Worm (Caenorhabditis elegans): ENCODE measurements around the gene tag-131.

DNA sequence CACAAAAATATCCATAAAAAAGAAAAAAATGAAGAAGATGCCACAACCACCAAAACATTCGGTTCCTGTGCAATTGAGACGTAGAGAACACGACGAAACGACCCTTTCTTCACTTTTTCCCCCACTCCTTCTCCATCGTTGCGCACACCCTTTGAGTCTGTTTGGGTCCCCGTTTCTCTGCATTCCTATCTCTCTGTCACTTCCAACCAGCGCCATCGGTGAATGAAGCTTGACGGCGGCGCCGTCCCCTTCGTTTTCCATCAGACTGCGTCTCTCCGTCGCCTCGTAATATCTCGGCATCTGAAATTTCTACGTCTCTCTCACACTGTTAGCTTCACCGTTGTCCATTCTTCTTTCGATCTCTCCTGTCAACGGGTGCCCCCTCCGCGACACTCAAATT is 18.1 kb downstream of the tag-131 start:
- no peak for TF ChIP-seq nhr-237 (tag; optimal IDR thresholded peaks at IDR 0.05)
- TF ChIP-seq nhr-6 (tag; optimal IDR thresholded peaks at IDR 0.05), result no peak
- no peak for TF ChIP-seq lin-11 (tag; optimal IDR thresholded peaks at IDR 0.05)
